Fruit fly (Drosophila melanogaster): Measurements from ENCODE around the gene CG33764.

DNA sequence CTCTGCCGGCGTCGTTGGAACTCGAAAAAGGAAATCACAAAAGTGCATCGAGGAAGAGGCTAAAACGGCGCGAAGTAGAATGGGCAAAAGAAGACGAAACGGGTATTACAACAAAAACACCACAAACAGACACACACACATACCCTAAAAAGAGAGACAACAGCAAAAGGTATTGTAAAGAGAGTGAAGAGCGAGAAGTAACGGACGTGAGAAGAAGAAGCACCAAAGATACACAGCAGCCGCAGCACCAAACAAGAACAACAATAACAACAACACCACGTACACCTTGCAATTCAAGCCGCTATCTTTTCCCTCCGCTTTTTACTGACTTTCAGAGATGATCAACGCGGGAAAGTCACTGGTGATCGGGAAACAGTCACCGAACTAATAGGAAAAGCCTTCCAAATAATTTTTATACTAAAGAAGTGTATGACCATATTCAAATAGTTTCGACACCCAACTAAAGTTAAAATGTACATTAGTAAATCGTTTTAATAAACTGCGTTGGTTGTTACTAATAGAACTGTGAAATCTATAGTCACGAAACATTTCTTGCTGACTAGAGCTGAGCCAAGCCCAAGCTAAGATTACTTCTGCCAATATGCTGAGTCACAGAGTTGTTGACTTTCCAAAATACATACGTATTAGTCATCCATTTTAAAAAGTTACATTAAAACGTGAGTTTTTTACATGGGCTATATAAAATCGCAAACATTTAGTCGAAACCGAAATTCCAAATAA lies 15.0 kb downstream of the CG33764 start:
- TF ChIP-seq Sin3A (optimal IDR thresholded peaks at IDR 0.05) (no peak), h (optimal IDR thresholded peaks at IDR 0.05) (no peak), ttk (optimal IDR thresholded peaks at IDR 0.05) (no peak), psq (optimal IDR thresholded peaks at IDR 0.05) (no peak)

Data from Kc167 (cell line).